Worm (Caenorhabditis elegans): ENCODE measurements around the gene C45G9.15.

- TF ChIP-seq tbx-2 (tag; optimal IDR thresholded peaks at IDR 0.05) (no peak), ceh-34 (tag; optimal IDR thresholded peaks at IDR 0.05) (no peak), pax-1 (tag; optimal IDR thresholded peaks at IDR 0.05) (no peak), hlh-6 (tag; optimal IDR thresholded peaks at IDR 0.05) (no peak), fkh-10 (GFP tag; optimal IDR thresholded peaks at IDR 0.05) (no peak), unc-55 (GFP tag; optimal IDR thresholded peaks at IDR 0.05) (no peak), K02D7.2 (tag; optimal IDR thresholded peaks at IDR 0.05) (no peak), nhr-11 (tag; optimal IDR thresholded peaks at IDR 0.05) (no peak), ttx-3 (tag; optimal IDR thresholded peaks at IDR 0.05) (no peak), sdc-2 (tag; optimal IDR thresholded peaks at IDR 0.05) (no peak), ceh-18 (tag; optimal IDR thresholded peaks at IDR 0.05) (no peak)
Observed at ce11 chrIII:5078062-5078461, 26.2 kb upstream of the C45G9.15 start.

All from whole organism, late embryonic.